Worm (Caenorhabditis elegans) whole organism, L4 larva: Measurements from ENCODE around the gene fat-6.

ENCODE experiments used
- F10B5.3 ChIP-seq: sonication (generic microtip); optimal IDR thresholded peaks from 2 replicates; lab custom pipeline; 2016; ENCODE audit warnings: mild to moderate bottlenecking, missing genetic modification characterization, missing compliant biosample characterization
- F37D6.2 ChIP-seq: sonication (generic microtip); optimal IDR thresholded peaks from 2 replicates; lab custom pipeline; 2016; ENCODE audit warnings: mild to moderate bottlenecking, missing genetic modification characterization, missing compliant biosample characterization
- F49E8.2 ChIP-seq: sonication (generic microtip); optimal IDR thresholded peaks from 2 replicates; lab custom pipeline; 2016; ENCODE audit warnings: missing compliant biosample characterization, mild to moderate bottlenecking, missing genetic modification characterization, borderline replicate concordance
- R02D3.7 ChIP-seq: fragments of 150-350 bp; sonication (generic microtip); optimal IDR thresholded peaks from 3 replicates; lab custom pipeline; 2014; ENCODE audit warnings: missing biosample characterization, missing genetic modification characterization
- T20F7.1 ChIP-seq: fragments of 200-800 bp; sonication (Bioruptor generic); optimal IDR thresholded peaks from 2 replicates; lab custom pipeline; 2018; ENCODE audit warnings: mild to moderate bottlenecking, missing genetic modification characterization, missing compliant biosample characterization
- T26A8.4 ChIP-seq: fragments of 200-800 bp; sonication (Bioruptor generic); IDR thresholded peaks from 2 replicates; pipeline ENCODE4 v1.3.6; 2022; ENCODE audit warnings: missing genetic modification characterization, missing compliant biosample characterization
- Y105C5A.15 ChIP-seq: fragments of 200-800 bp; sonication (Bioruptor generic); IDR thresholded peaks from 2 replicates; pipeline ENCODE4 v1.3.6; 2022; ENCODE audit warnings: missing genetic modification characterization, missing compliant biosample characterization
- Y5F2A.4 ChIP-seq: fragments of 200-800 bp; sonication (Bioruptor generic); optimal IDR thresholded peaks from 2 replicates; lab custom pipeline; 2018; ENCODE audit warnings: mild to moderate bottlenecking, missing genetic modification characterization, missing compliant biosample characterization
- Y75B8A.6 ChIP-seq: fragments of 200-800 bp; sonication (Bioruptor generic); IDR thresholded peaks from 2 replicates; pipeline ENCODE4 v1.3.6; 2022; ENCODE audit warnings: missing genetic modification reagents, missing genetic modification characterization, missing compliant biosample characterization
- ZK337.2 ChIP-seq: fragments of 200-800 bp; sonication (Bioruptor generic); IDR thresholded peaks from 2 replicates; pipeline ENCODE4 v1.3.6; 2022; ENCODE audit warnings: missing genetic modification reagents, missing genetic modification characterization, missing compliant biosample characterization
- aha-1 ChIP-seq: fragments of 150-350 bp; peaks from one replicate; lab custom pipeline; 2014; ENCODE audit warnings: missing biosample characterization, missing genetic modification characterization
- aly-2 ChIP-seq: sonication (generic microtip); optimal IDR thresholded peaks from 2 replicates; lab custom pipeline; 2018; ENCODE audit warnings: missing biosample characterization, missing genetic modification characterization
- attf-4 ChIP-seq: sonication (generic microtip); optimal IDR thresholded peaks from 3 replicates; lab custom pipeline; 2017; ENCODE audit warnings: missing biosample characterization, missing genetic modification characterization
- ceh-32 ChIP-seq: sonication (generic microtip); optimal IDR thresholded peaks from 2 replicates; lab custom pipeline; 2016; ENCODE audit warnings: mild to moderate bottlenecking, missing genetic modification characterization, missing compliant biosample characterization; ENCODE audit not compliant: poor library complexity
- daf-12 ChIP-seq: fragments of 150-350 bp; optimal IDR thresholded peaks from 2 replicates; lab custom pipeline; 2014; ENCODE audit warnings: missing biosample characterization, missing genetic modification reagents, missing genetic modification characterization
- daf-16 ChIP-seq, 3 experiments: sonication (generic microtip); optimal IDR thresholded peaks; 2 replicates each; lab custom pipeline; 2016 to 2017; ENCODE audit warnings: missing genetic modification characterization in 3 of 3, missing genetic modification reagents in 3 of 3, mild to moderate bottlenecking in 2 of 3, missing compliant biosample characterization in 2 of 3, missing biosample characterization in 1 of 3, moderate library complexity in 1 of 3
- dmd-6 ChIP-seq: fragments of 200-800 bp; sonication (Bioruptor generic); IDR thresholded peaks from 2 replicates; pipeline ENCODE4 v1.3.6; 2022; ENCODE audit warnings: missing genetic modification reagents, missing genetic modification characterization, missing compliant biosample characterization
- dmd-9 ChIP-seq: fragments of 200-800 bp; sonication (Bioruptor generic); IDR thresholded peaks from 2 replicates; pipeline ENCODE4 v1.3.6; 2022; ENCODE audit warnings: missing genetic modification reagents, missing genetic modification characterization, missing compliant biosample characterization
- dve-1 ChIP-seq: sonication (generic microtip); optimal IDR thresholded peaks from 2 replicates; lab custom pipeline; 2017; ENCODE audit warnings: antibody characterized with exemption, mild to moderate bottlenecking, missing genetic modification characterization, missing compliant biosample characterization; ENCODE audit not compliant: insufficient read depth
- fkh-10 ChIP-seq: fragments of 150-350 bp; optimal IDR thresholded peaks from 2 replicates; lab custom pipeline; 2014; ENCODE audit warnings: missing biosample characterization, missing genetic modification reagents, missing genetic modification characterization
- fos-1 ChIP-seq: fragments of 150-350 bp; optimal IDR thresholded peaks from 2 replicates; lab custom pipeline; 2014; ENCODE audit warnings: missing biosample characterization, missing genetic modification characterization
- hif-1 ChIP-seq, 2 experiments: sonication (generic microtip); optimal IDR thresholded peaks; 2 replicates each; lab custom pipeline; 2016 to 2017; ENCODE audit warnings: missing compliant biosample characterization in 2 of 2, missing genetic modification characterization in 2 of 2, missing genetic modification reagents in 2 of 2, missing genotype in 2 of 2, mild to moderate bottlenecking in 1 of 2
- hlh-11 ChIP-seq: fragments of 200-800 bp; sonication (Bioruptor generic); optimal IDR thresholded peaks from 2 replicates; lab custom pipeline; 2018; ENCODE audit warnings: mild to moderate bottlenecking, missing genetic modification characterization, missing compliant biosample characterization
- hlh-30 ChIP-seq: sonication (generic microtip); optimal IDR thresholded peaks from 2 replicates; lab custom pipeline; 2017; ENCODE audit warnings: antibody characterized with exemption, mild to moderate bottlenecking, missing genetic modification characterization, missing compliant biosample characterization; ENCODE audit not compliant: insufficient read depth
- hmg-1.1 ChIP-seq: fragments of 200-800 bp; sonication (Bioruptor generic); IDR thresholded peaks from 2 replicates; pipeline ENCODE4 v1.3.6; 2022; ENCODE audit warnings: missing genetic modification reagents, missing genetic modification characterization, missing compliant biosample characterization
- lin-13 ChIP-seq: fragments of 150-350 bp; optimal IDR thresholded peaks from 2 replicates; lab custom pipeline; 2014; ENCODE audit warnings: missing biosample characterization, missing genetic modification reagents, missing genetic modification characterization
- lir-3 ChIP-seq: sonication (generic microtip); optimal IDR thresholded peaks from 2 replicates; lab custom pipeline; 2016; ENCODE audit warnings: mild to moderate bottlenecking, missing genetic modification characterization, missing compliant biosample characterization
- madf-9 ChIP-seq: fragments of 200-800 bp; sonication (Bioruptor generic); conservative IDR thresholded peaks from 2 replicates; pipeline ENCODE4 v1.3.6; 2022; ENCODE audit warnings: missing genetic modification reagents, missing genetic modification characterization, missing compliant biosample characterization
- mep-1 ChIP-seq: fragments of 150-350 bp; sonication (generic microtip); optimal IDR thresholded peaks from 3 replicates; lab custom pipeline; 2014; ENCODE audit warnings: missing biosample characterization, missing genetic modification characterization
- mes-2 ChIP-seq: sonication (generic microtip); optimal IDR thresholded peaks from 2 replicates; lab custom pipeline; 2016; ENCODE audit warnings: missing genotype, mild to moderate bottlenecking, missing genetic modification characterization, missing compliant biosample characterization; ENCODE audit not compliant: poor library complexity, severe bottlenecking
- mxl-2 ChIP-seq: fragments of 200-800 bp; sonication (Bioruptor generic); conservative IDR thresholded peaks from 2 replicates; pipeline ENCODE4 v1.3.6; 2022; ENCODE audit warnings: missing genetic modification reagents, missing genetic modification characterization, missing compliant biosample characterization
- nhr-10 ChIP-seq: fragments of 150-350 bp; optimal IDR thresholded peaks from 2 replicates; lab custom pipeline; 2014; ENCODE audit warnings: missing biosample characterization, missing genetic modification characterization
- nhr-102 ChIP-seq: sonication (generic microtip); optimal IDR thresholded peaks from 2 replicates; lab custom pipeline; 2016; ENCODE audit warnings: mild to moderate bottlenecking, missing genetic modification characterization, moderate library complexity, missing compliant biosample characterization
- nhr-111 ChIP-seq: fragments of 200-800 bp; sonication (Bioruptor generic); optimal IDR thresholded peaks from 2 replicates; lab custom pipeline; 2018; ENCODE audit warnings: mild to moderate bottlenecking, missing genetic modification characterization, missing compliant biosample characterization
- nhr-25 ChIP-seq: sonication (generic microtip); optimal IDR thresholded peaks from 2 replicates; lab custom pipeline; 2017; ENCODE audit warnings: missing genetic modification characterization, mild to moderate bottlenecking, missing compliant biosample characterization, antibody characterized with exemption, moderate library complexity, borderline replicate concordance; ENCODE audit not compliant: insufficient read depth
- nhr-6 ChIP-seq: fragments of 150-350 bp; optimal IDR thresholded peaks from 2 replicates; lab custom pipeline; 2014; ENCODE audit warnings: missing biosample characterization, missing genetic modification characterization
- nhr-76 ChIP-seq: fragments of 150-350 bp; optimal IDR thresholded peaks from 2 replicates; lab custom pipeline; 2014; ENCODE audit warnings: missing biosample characterization, missing genetic modification characterization
- nhr-77 ChIP-seq: fragments of 150-350 bp; optimal IDR thresholded peaks from 2 replicates; lab custom pipeline; 2014; ENCODE audit warnings: missing biosample characterization, missing genetic modification characterization
- rbr-2 ChIP-seq: sonication (generic microtip); optimal IDR thresholded peaks from 2 replicates; lab custom pipeline; 2016; ENCODE audit warnings: missing genotype, missing genetic modification characterization, missing compliant biosample characterization
- saeg-2 ChIP-seq: fragments of 200-800 bp; sonication (Bioruptor generic); IDR thresholded peaks from 2 replicates; pipeline ENCODE4 v1.3.6; 2022; ENCODE audit warnings: missing genetic modification reagents, missing genetic modification characterization, missing compliant biosample characterization
- spr-1 ChIP-seq: sonication (generic microtip); optimal IDR thresholded peaks from 2 replicates; lab custom pipeline; 2016; ENCODE audit warnings: mild to moderate bottlenecking, missing genetic modification characterization, missing compliant biosample characterization
- spr-3 ChIP-seq: fragments of 200-800 bp; sonication (Bioruptor generic); optimal IDR thresholded peaks from 2 replicates; lab custom pipeline; 2018; ENCODE audit warnings: mild to moderate bottlenecking, missing genetic modification characterization, missing compliant biosample characterization
- unc-130 ChIP-seq: sonication (generic microtip); optimal IDR thresholded peaks from 2 replicates; lab custom pipeline; 2016; ENCODE audit warnings: missing genetic modification reagents, missing genetic modification characterization, missing compliant biosample characterization
- unc-39 ChIP-seq: sonication (generic microtip); optimal IDR thresholded peaks from 2 replicates; lab custom pipeline; 2017; ENCODE audit warnings: missing biosample characterization, missing genetic modification characterization
- vab-7 ChIP-seq: fragments of 200-800 bp; sonication (Bioruptor generic); IDR thresholded peaks from 2 replicates; pipeline ENCODE4 v1.3.6; 2022; ENCODE audit warnings: missing genetic modification reagents, missing genetic modification characterization, missing compliant biosample characterization
- zag-1 ChIP-seq: fragments of 150-350 bp; optimal IDR thresholded peaks from 2 replicates; lab custom pipeline; 2014; ENCODE audit warnings: missing biosample characterization, missing genetic modification characterization
- zip-11 ChIP-seq: fragments of 200-800 bp; sonication (Bioruptor generic); IDR thresholded peaks from 2 replicates; pipeline ENCODE4 v1.3.6; 2022; ENCODE audit warnings: missing genetic modification characterization, missing compliant biosample characterization
- zip-2 ChIP-seq: fragments of 150-350 bp; optimal IDR thresholded peaks from 2 replicates; lab custom pipeline; 2014; ENCODE audit warnings: missing biosample characterization, missing genetic modification characterization
- ztf-11 ChIP-seq: fragments of 150-350 bp; optimal IDR thresholded peaks from 2 replicates; lab custom pipeline; 2014; ENCODE audit warnings: missing biosample characterization, missing genetic modification characterization
- ztf-7 ChIP-seq: fragments of 150-350 bp; optimal IDR thresholded peaks from 2 replicates; lab custom pipeline; 2014; ENCODE audit warnings: missing biosample characterization, missing genetic modification characterization

The fat-6 gene

DNA sequence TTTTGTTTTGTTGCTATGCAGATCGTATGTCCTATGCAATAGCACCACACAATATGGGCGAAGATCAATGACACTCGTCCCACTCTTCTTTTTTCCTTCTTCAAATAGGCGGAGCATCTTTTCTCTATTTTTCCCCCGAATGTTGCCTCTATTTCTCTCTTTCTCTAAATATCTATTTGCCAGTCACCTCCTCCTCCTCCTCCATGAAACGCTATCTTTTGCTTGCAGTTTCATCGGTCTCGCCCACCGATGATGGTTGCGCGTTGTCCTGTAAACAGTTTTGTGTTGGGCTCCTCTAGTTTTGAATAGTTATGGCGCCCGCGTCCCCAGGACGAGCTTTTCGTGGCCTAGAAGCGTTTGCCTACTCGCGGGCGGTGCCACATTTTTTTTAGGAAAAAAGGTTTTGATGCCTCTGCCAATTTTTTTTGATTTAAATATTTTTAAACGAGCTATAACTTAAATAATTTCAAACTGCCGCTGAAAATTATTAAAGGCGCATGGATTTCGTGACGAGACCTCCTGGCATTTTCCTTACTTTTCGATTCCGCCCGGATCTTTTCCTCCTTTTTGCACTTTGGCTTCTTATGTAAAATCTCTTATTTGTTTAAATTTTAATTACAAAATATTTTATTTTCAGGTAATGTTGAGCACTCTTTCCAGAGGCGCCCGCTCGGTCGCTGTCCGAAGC, 37.3 kb upstream of the fat-6 start, which contains the start of gene gdh-1 (continued):
- TF ChIP-seq R02D3.7 (tag; lab: Kevin White, UChicago) (no peak), zip-11 (GFP tag; lab: Robert Waterston, UW) (no peak), daf-16 (GFP tag; optimal IDR thresholded peaks at IDR 0.05; lab: Kevin White, UChicago) (no peak), daf-16 (tag; optimal IDR thresholded peaks at IDR 0.05; lab: Kevin White, UChicago) (peak; percentile 60), F10B5.3 (tag; lab: Kevin White, UChicago) (no peak), unc-39 (tag; lab: Kevin White, UChicago) (no peak), zag-1 (tag; lab: Kevin White, UChicago) (no peak), fkh-10 (no peak), lin-13 (GFP tag; lab: Kevin White, UChicago) (no peak), rbr-2 (tag; lab: Kevin White, UChicago) (no peak), spr-1 (tag; lab: Kevin White, UChicago) (no peak), dmd-6 (peak; percentile 56), nhr-10 (tag; lab: Kevin White, UChicago) (no peak), nhr-6 (tag; lab: Kevin White, UChicago) (no peak), ceh-32 (tag; lab: Kevin White, UChicago) (no peak), nhr-76 (tag; lab: Kevin White, UChicago) (no peak), F37D6.2 (tag; lab: Kevin White, UChicago) (no peak), F49E8.2 (no peak), vab-7 (GFP tag; lab: Robert Waterston, UW) (no peak), ztf-7 (tag; lab: Kevin White, UChicago) (no peak), Y5F2A.4 (GFP tag; lab: Kevin White, UChicago) (no peak), nhr-77 (no peak), Y75B8A.6 (GFP tag; lab: Robert Waterston, UW) (no peak), lir-3 (no peak), daf-12 (tag; lab: Kevin White, UChicago) (no peak), dmd-9 (no peak), mes-2 (no peak), T26A8.4 (GFP tag; lab: Robert Waterston, UW) (no peak), aly-2 (no peak), nhr-25 (tag; lab: Kevin White, UChicago) (no peak), spr-3 (GFP tag; lab: Kevin White, UChicago) (no peak), ZK337.2 (GFP tag; lab: Robert Waterston, UW) (no peak), saeg-2 (GFP tag; lab: Robert Waterston, UW) (no peak), aha-1 (tag; lab: Kevin White, UChicago) (peak; percentile 93), zip-2 (no peak), mep-1 (tag; lab: Kevin White, UChicago) (no peak), nhr-111 (no peak), ztf-11 (no peak), madf-9 (GFP tag; lab: Robert Waterston, UW) (no peak), unc-130 (GFP tag; lab: Kevin White, UChicago) (no peak), mxl-2 (no peak), hlh-30 (peak; percentile 24), hif-1 (tag; optimal IDR thresholded peaks at IDR 0.05; lab: Kevin White, UChicago) (peak in 1 of 2 experiments; percentile 44), hmg-1.1 (GFP tag; lab: Robert Waterston, UW) (peak; percentile 50), T20F7.1 (no peak), attf-4 (tag; lab: Kevin White, UChicago) (no peak), fos-1 (tag; lab: Kevin White, UChicago) (no peak), hlh-11 (tag; lab: Kevin White, UChicago) (peak; percentile 66), nhr-102 (tag; lab: Kevin White, UChicago) (no peak), dve-1 (tag; lab: Kevin White, UChicago) (peak; percentile 57), Y105C5A.15 (GFP tag; lab: Robert Waterston, UW) (no peak)
